Fruit fly (Drosophila melanogaster) whole organism, adult: ENCODE results near the gene CG45218.

ENCODE experiments used
- CG11617 ChIP-seq: fragments of 200-800 bp; sonication (Bioruptor generic); optimal IDR thresholded peaks from 2 replicates; lab custom pipeline; 2017; ENCODE audit warnings: mild to moderate bottlenecking, missing biosample characterization, missing genetic modification reagents, missing genetic modification characterization
- CG1620 ChIP-seq: fragments of 200-800 bp; sonication (Bioruptor generic); optimal IDR thresholded peaks from 2 replicates; lab custom pipeline; 2016; ENCODE audit warnings: missing biosample characterization, missing genetic modification characterization
- Crg-1 ChIP-seq: fragments of 200-800 bp; sonication (Bioruptor generic); optimal IDR thresholded peaks from 2 replicates; lab custom pipeline; 2016; ENCODE audit warnings: missing biosample characterization, missing genetic modification characterization
- Hr96 ChIP-seq: fragments of 200-800 bp; sonication (Bioruptor generic); optimal IDR thresholded peaks from 2 replicates; lab custom pipeline; 2016; ENCODE audit warnings: missing biosample characterization, missing genetic modification characterization
- bab1 ChIP-seq: fragments of 200-800 bp; sonication (Bioruptor generic); optimal IDR thresholded peaks from 3 replicates; lab custom pipeline; 2019; ENCODE audit warnings: missing biosample characterization, mild to moderate bottlenecking, missing genetic modification characterization, moderate library complexity
- cic ChIP-seq: fragments of 200-800 bp; sonication (Bioruptor generic); optimal IDR thresholded peaks from 2 replicates; lab custom pipeline; 2017; ENCODE audit warnings: missing biosample characterization, mild to moderate bottlenecking, missing genetic modification characterization, moderate library complexity
- kay ChIP-seq: fragments of 200-800 bp; sonication (Bioruptor generic); peaks from one replicate; lab custom pipeline; 2016; ENCODE audit warnings: missing biosample characterization, missing genetic modification characterization, borderline replicate concordance
- ovo ChIP-seq: fragments of 200-800 bp; sonication (Bioruptor generic); optimal IDR thresholded peaks from 2 replicates; lab custom pipeline; 2016; ENCODE audit warnings: missing biosample characterization, missing genetic modification characterization
- pad ChIP-seq: fragments of 200-800 bp; sonication (Bioruptor generic); optimal IDR thresholded peaks from 3 replicates; lab custom pipeline; 2017; ENCODE audit warnings: missing biosample characterization, missing genetic modification characterization, mild to moderate bottlenecking, moderate library complexity, missing genetic modification reagents
- tj ChIP-seq: fragments of 200-800 bp; sonication (Bioruptor generic); optimal IDR thresholded peaks from 3 replicates; lab custom pipeline; 2017; ENCODE audit warnings: missing biosample characterization, mild to moderate bottlenecking, missing genetic modification characterization, moderate library complexity

- TF ChIP-seq kay (GFP tag; lab: Kevin White, UChicago) = no peak
- TF ChIP-seq pad (GFP tag; lab: Kevin White, UChicago) = peak; percentile 66
- TF ChIP-seq bab1 (GFP tag; lab: Kevin White, UChicago) = peak; percentile 79
- peak; percentile 51 for TF ChIP-seq cic (GFP tag; lab: Kevin White, UChicago)
- peak; percentile 65 for TF ChIP-seq CG1620 (GFP tag; lab: Kevin White, UChicago)
- peak; percentile 42 for TF ChIP-seq CG11617 (GFP tag; lab: Kevin White, UChicago)
- TF ChIP-seq Hr96 (GFP tag; lab: Kevin White, UChicago) = no peak
- TF ChIP-seq Crg-1 (GFP tag; lab: Kevin White, UChicago) = peak; percentile 60
- no peak for TF ChIP-seq ovo (GFP tag; lab: Kevin White, UChicago)
- no peak for TF ChIP-seq tj
These were observed 42.4 kb upstream of the CG45218 start, which contains the start of the genes Fkbp39 and Cyfip for dm6 chr3R:15332994-15333393.
